Worm (Caenorhabditis elegans): ENCODE results near the gene nlp-59.

The nlp-59 gene

ce11 chrV:15015799-15016198 is 44.6 kb downstream of the nlp-59 start:
- TF ChIP-seq blmp-1 (tag; optimal IDR thresholded peaks at IDR 0.05) (peak; percentile 39), ceh-88 (GFP tag; IDR thresholded peaks at IDR 0.05) (no peak), unc-30 (tag; optimal IDR thresholded peaks at IDR 0.05) (no peak), ztf-4 (tag; optimal IDR thresholded peaks at IDR 0.05) (no peak), mep-1 (tag; optimal IDR thresholded peaks at IDR 0.05) (peak; percentile 4), nhr-90 (tag; optimal IDR thresholded peaks at IDR 0.05; ENCODE audit: poor library complexity) (peak; percentile 4), nhr-71 (tag; optimal IDR thresholded peaks at IDR 0.05) (peak; percentile 48), nhr-84 (tag; optimal IDR thresholded peaks at IDR 0.05) (no peak), rnt-1 (tag; optimal IDR thresholded peaks at IDR 0.05) (peak; percentile 11), elt-3 (tag; optimal IDR thresholded peaks at IDR 0.05) (peak in 1 of 6 experiments; percentile 36), nhr-85 (tag) (peak; percentile 54), mef-2 (tag; optimal IDR thresholded peaks at IDR 0.05) (no peak), egl-13 (tag; optimal IDR thresholded peaks at IDR 0.05) (no peak), swsn-7 (tag; optimal IDR thresholded peaks at IDR 0.05) (no peak), elt-2 (tag; optimal IDR thresholded peaks at IDR 0.05) (no peak), snu-23 (GFP tag; optimal IDR thresholded peaks at IDR 0.05) (peak; percentile 33), lin-14 (GFP tag; optimal IDR thresholded peaks at IDR 0.05) (peak; percentile 44), lin-35 (GFP tag; optimal IDR thresholded peaks at IDR 0.05) (peak in 1 of 2 experiments; percentile 1), unc-98 (GFP tag; IDR thresholded peaks at IDR 0.05) (no peak), lsy-2 (tag; optimal IDR thresholded peaks at IDR 0.05) (peak in 1 of 2 experiments; percentile 11), nhr-19 (GFP tag; conservative IDR thresholded peaks at IDR 0.05) (no peak), hpl-2 (GFP tag; optimal IDR thresholded peaks at IDR 0.05) (no peak), nhr-12 (tag; optimal IDR thresholded peaks at IDR 0.05) (no peak), nhr-76 (tag; optimal IDR thresholded peaks at IDR 0.05) (no peak), F16B12.6 (tag; optimal IDR thresholded peaks at IDR 0.05) (no peak), sup-37 (GFP tag; optimal IDR thresholded peaks at IDR 0.05) (no peak), snpc-4 (tag; optimal IDR thresholded peaks at IDR 0.05) (no peak), ceh-63 (GFP tag; optimal IDR thresholded peaks at IDR 0.05) (no peak), sptf-1 (tag; optimal IDR thresholded peaks at IDR 0.05) (no peak), unc-130 (tag; optimal IDR thresholded peaks at IDR 0.05) (no peak), aha-1 (tag; optimal IDR thresholded peaks at IDR 0.05) (no peak), skn-1 (tag; optimal IDR thresholded peaks at IDR 0.05) (peak; percentile 7), Y116A8C.19 (tag; optimal IDR thresholded peaks at IDR 0.05; ENCODE audit: borderline replicate concordance) (no peak), fkh-10 (GFP tag; optimal IDR thresholded peaks at IDR 0.05) (no peak), hlh-17 (GFP tag; optimal IDR thresholded peaks at IDR 0.05; ENCODE audit: borderline replicate concordance) (no peak)

- peak; percentile 2 for TF ChIP-seq nhr-71 (tag; optimal IDR thresholded peaks at IDR 0.05)
- TF ChIP-seq unc-130 (tag; optimal IDR thresholded peaks at IDR 0.05): no peak
- peak; percentile 60 for TF ChIP-seq lin-14 (GFP tag; optimal IDR thresholded peaks at IDR 0.05)
- TF ChIP-seq dsc-1 (tag; optimal IDR thresholded peaks at IDR 0.05): no peak
- no peak for TF ChIP-seq hpl-2 (GFP tag; optimal IDR thresholded peaks at IDR 0.05)
- no peak for TF ChIP-seq lin-39 (tag; optimal IDR thresholded peaks at IDR 0.05)
- 0 out of 2 replicates have a peak, but pooled peaks have one; percentile 26 for TF ChIP-seq grh-1 (GFP tag; IDR thresholded peaks at IDR 0.05)
- no peak for TF ChIP-seq zag-1 (tag; optimal IDR thresholded peaks at IDR 0.05)
- peak in 1 of 6 experiments; percentile 16 for TF ChIP-seq elt-3 (tag; optimal IDR thresholded peaks at IDR 0.05)
- no peak for TF ChIP-seq mab-9 (GFP tag; IDR thresholded peaks at IDR 0.05)
- no peak for TF ChIP-seq nhr-84 (tag; optimal IDR thresholded peaks at IDR 0.05)
- peak; percentile 86 for TF ChIP-seq nhr-85 (tag)
- TF ChIP-seq ceh-90 (tag; optimal IDR thresholded peaks at IDR 0.05): no peak
- no peak for TF ChIP-seq pax-3 (tag; optimal IDR thresholded peaks at IDR 0.05)
- TF ChIP-seq swsn-7 (tag; optimal IDR thresholded peaks at IDR 0.05): no peak
- TF ChIP-seq fkh-4 (tag; optimal IDR thresholded peaks at IDR 0.05; ENCODE audit: borderline replicate concordance): no peak
- TF ChIP-seq egl-27 (tag; optimal IDR thresholded peaks at IDR 0.05): no peak
- no peak for TF ChIP-seq snpc-4 (tag; optimal IDR thresholded peaks at IDR 0.05)
- no peak for TF ChIP-seq C16A3.4 (tag; optimal IDR thresholded peaks at IDR 0.05)
- no peak for TF ChIP-seq nhr-28 (tag; optimal IDR thresholded peaks at IDR 0.05)
- no peak for TF ChIP-seq ama-1 (optimal IDR thresholded peaks at IDR 0.05)
- no peak for TF ChIP-seq xbp-1 (tag; optimal IDR thresholded peaks at IDR 0.05)
Observed at ce11 chrV:15016795-15017429, 45.7 kb downstream of the nlp-59 start.

Data from whole organism, L1 larva.